Fruit fly (Drosophila melanogaster) whole organism, adult: ENCODE measurements around the gene CG5114.

Source experiments
- CG11617 ChIP-seq: fragments of 200-800 bp; sonication (Bioruptor generic); optimal IDR thresholded peaks from 2 replicates; lab custom pipeline; 2017; ENCODE audit warnings: mild to moderate bottlenecking, missing biosample characterization, missing genetic modification reagents, missing genetic modification characterization
- CG12768 ChIP-seq: fragments of 200-800 bp; sonication (Bioruptor generic); optimal IDR thresholded peaks from 2 replicates; lab custom pipeline; 2017; ENCODE audit warnings: missing biosample characterization, missing genetic modification characterization, mild to moderate bottlenecking, moderate library complexity, missing genetic modification reagents
- CG14711 ChIP-seq: fragments of 200-800 bp; sonication (Bioruptor generic); optimal IDR thresholded peaks from 2 replicates; lab custom pipeline; 2018; ENCODE audit warnings: missing biosample characterization, mild to moderate bottlenecking, missing genetic modification characterization, moderate library complexity
- CG1620 ChIP-seq: fragments of 200-800 bp; sonication (Bioruptor generic); optimal IDR thresholded peaks from 2 replicates; lab custom pipeline; 2016; ENCODE audit warnings: missing biosample characterization, missing genetic modification characterization
- CG33017 ChIP-seq: fragments of 200-800 bp; sonication (Bioruptor generic); optimal IDR thresholded peaks from 2 replicates; lab custom pipeline; 2018; ENCODE audit warnings: missing biosample characterization, mild to moderate bottlenecking, missing genetic modification characterization, moderate library complexity
- CG5204 ChIP-seq: fragments of 200-800 bp; sonication (Bioruptor generic); optimal IDR thresholded peaks from 2 replicates; lab custom pipeline; 2016; ENCODE audit warnings: missing biosample characterization, missing genetic modification characterization
- CG7045 ChIP-seq: fragments of 200-800 bp; sonication (Bioruptor generic); optimal IDR thresholded peaks from 2 replicates; lab custom pipeline; 2017; ENCODE audit warnings: missing biosample characterization, mild to moderate bottlenecking, missing genetic modification characterization
- CG7101 ChIP-seq: fragments of 200-800 bp; sonication (Bioruptor generic); optimal IDR thresholded peaks from 2 replicates; lab custom pipeline; 2018; ENCODE audit warnings: missing biosample characterization, mild to moderate bottlenecking, missing genetic modification characterization, moderate library complexity
- Clk ChIP-seq: fragments of 200-800 bp; sonication (Bioruptor generic); optimal IDR thresholded peaks from 2 replicates; lab custom pipeline; 2017; ENCODE audit warnings: missing biosample characterization, missing genetic modification characterization
- Crg-1 ChIP-seq: fragments of 200-800 bp; sonication (Bioruptor generic); optimal IDR thresholded peaks from 2 replicates; lab custom pipeline; 2016; ENCODE audit warnings: missing biosample characterization, missing genetic modification characterization
- Hr96 ChIP-seq: fragments of 200-800 bp; sonication (Bioruptor generic); optimal IDR thresholded peaks from 2 replicates; lab custom pipeline; 2016; ENCODE audit warnings: missing biosample characterization, missing genetic modification characterization
- Mnt ChIP-seq: fragments of 200-800 bp; sonication (Bioruptor generic); optimal IDR thresholded peaks from 2 replicates; lab custom pipeline; 2016; ENCODE audit warnings: missing biosample characterization, mild to moderate bottlenecking, missing genetic modification characterization
- bab1 ChIP-seq: fragments of 200-800 bp; sonication (Bioruptor generic); optimal IDR thresholded peaks from 3 replicates; lab custom pipeline; 2019; ENCODE audit warnings: missing biosample characterization, mild to moderate bottlenecking, missing genetic modification characterization, moderate library complexity
- cic ChIP-seq: fragments of 200-800 bp; sonication (Bioruptor generic); optimal IDR thresholded peaks from 2 replicates; lab custom pipeline; 2017; ENCODE audit warnings: missing biosample characterization, mild to moderate bottlenecking, missing genetic modification characterization, moderate library complexity
- cnc ChIP-seq, 2 experiments: fragments of >200 bp; optimal IDR thresholded peaks; 2 replicates each; lab custom pipeline; 2017
- kay ChIP-seq: fragments of 200-800 bp; sonication (Bioruptor generic); peaks from one replicate; lab custom pipeline; 2016; ENCODE audit warnings: missing biosample characterization, missing genetic modification characterization, borderline replicate concordance
- ovo ChIP-seq: fragments of 200-800 bp; sonication (Bioruptor generic); optimal IDR thresholded peaks from 2 replicates; lab custom pipeline; 2016; ENCODE audit warnings: missing biosample characterization, missing genetic modification characterization
- pad ChIP-seq: fragments of 200-800 bp; sonication (Bioruptor generic); optimal IDR thresholded peaks from 3 replicates; lab custom pipeline; 2017; ENCODE audit warnings: missing biosample characterization, missing genetic modification characterization, mild to moderate bottlenecking, moderate library complexity, missing genetic modification reagents
- tj ChIP-seq: fragments of 200-800 bp; sonication (Bioruptor generic); optimal IDR thresholded peaks from 3 replicates; lab custom pipeline; 2017; ENCODE audit warnings: missing biosample characterization, mild to moderate bottlenecking, missing genetic modification characterization, moderate library complexity
- toe ChIP-seq: fragments of 200-800 bp; sonication (Bioruptor generic); optimal IDR thresholded peaks from 2 replicates; lab custom pipeline; 2016; ENCODE audit warnings: missing biosample characterization, missing genetic modification characterization

The CG5114 gene

DNA sequence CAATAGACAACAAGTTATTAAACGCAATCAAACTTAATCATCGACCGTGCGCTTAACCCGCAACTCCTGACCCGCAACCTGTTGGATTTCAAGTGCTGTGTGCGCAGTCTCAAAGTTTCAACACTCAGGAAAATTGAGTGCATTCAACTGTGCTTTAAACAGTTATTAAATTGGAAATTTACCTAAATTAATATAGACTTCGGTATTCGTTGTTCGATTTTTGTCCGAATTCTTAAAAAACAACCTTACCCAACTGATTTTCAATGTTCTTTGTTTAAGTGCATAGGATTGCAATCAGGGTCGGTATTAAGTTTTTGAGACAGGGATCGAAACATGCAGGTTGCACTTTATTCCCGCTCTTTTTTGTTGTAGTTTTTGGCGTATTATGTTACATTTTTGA is 22.4 kb downstream of the CG5114 start:
- TF ChIP-seq CG7101 (tag; lab: Kevin White, UChicago) (no peak), CG14711 (tag; lab: Kevin White, UChicago) (no peak), tj (GFP tag; lab: Kevin White, UChicago) (no peak), CG12768 (GFP tag; lab: Kevin White, UChicago) (no peak), bab1 (GFP tag; lab: Kevin White, UChicago) (no peak), CG11617 (GFP tag; lab: Kevin White, UChicago) (no peak), Hr96 (no peak), toe (GFP tag; lab: Kevin White, UChicago) (no peak), cic (GFP tag; lab: Kevin White, UChicago) (no peak), Crg-1 (GFP tag; lab: Kevin White, UChicago) (no peak), CG1620 (no peak), Mnt (no peak), CG7045 (no peak)

DNA sequence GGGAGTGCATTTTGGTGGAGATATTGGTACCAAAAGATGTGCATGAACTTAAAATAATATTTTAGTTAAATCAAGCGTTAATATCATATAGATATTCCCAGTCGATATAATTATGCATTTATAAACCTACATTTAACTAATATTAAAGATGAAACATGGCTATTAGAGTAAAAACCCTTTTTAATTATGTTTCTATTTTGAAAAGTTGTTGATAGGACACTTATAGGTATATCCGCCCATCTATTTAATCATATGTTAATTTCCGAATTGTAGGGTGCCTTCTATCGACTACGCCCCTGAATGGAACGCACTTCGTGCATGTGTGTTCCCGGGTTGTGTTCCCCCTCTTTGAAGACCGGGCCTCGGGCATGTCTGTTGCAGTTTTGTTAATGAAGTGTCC is 23.1 kb downstream of the CG5114 start:
- TF ChIP-seq Hr96 (no peak), bab1 (GFP tag; lab: Kevin White, UChicago) (no peak), CG11617 (GFP tag; lab: Kevin White, UChicago) (no peak), CG14711 (tag; lab: Kevin White, UChicago) (no peak), CG5204 (GFP tag; lab: Kevin White, UChicago) (no peak), pad (GFP tag; lab: Kevin White, UChicago) (no peak), kay (GFP tag; lab: Kevin White, UChicago) (no peak), Mnt (no peak), ovo (GFP tag; lab: Kevin White, UChicago) (no peak), toe (GFP tag; lab: Kevin White, UChicago) (no peak), CG7101 (tag; lab: Kevin White, UChicago) (no peak), tj (GFP tag; lab: Kevin White, UChicago) (no peak), CG7045 (no peak), CG12768 (GFP tag; lab: Kevin White, UChicago) (no peak), cnc (optimal IDR thresholded peaks at IDR 0.05; lab: Kevin White, UChicago) (no peak)

DNA sequence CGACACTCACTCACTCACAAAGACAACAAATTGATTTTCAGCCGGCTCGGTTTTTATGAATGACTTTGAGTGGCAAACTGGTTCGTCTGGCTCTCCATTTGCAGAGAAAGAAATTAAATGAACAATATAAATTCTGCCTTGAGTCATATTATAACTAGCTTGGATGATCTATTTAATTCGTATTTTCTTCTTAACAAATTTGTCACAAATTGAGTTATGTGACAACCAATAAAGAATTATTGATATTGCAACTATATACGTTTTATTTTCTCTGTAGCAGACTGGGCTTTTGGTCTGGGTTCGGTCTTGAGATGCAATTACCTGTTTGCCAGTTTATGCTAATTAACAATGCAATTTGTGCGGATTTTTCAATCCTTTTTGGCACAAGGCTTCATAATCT is 24.2 kb downstream of the CG5114 start:
- TF ChIP-seq ovo (GFP tag; lab: Kevin White, UChicago) (no peak), Clk (no peak), CG11617 (GFP tag; lab: Kevin White, UChicago) (no peak), CG14711 (tag; lab: Kevin White, UChicago) (no peak), Crg-1 (GFP tag; lab: Kevin White, UChicago) (no peak), cnc (optimal IDR thresholded peaks at IDR 0.05; lab: Kevin White, UChicago) (no peak), pad (GFP tag; lab: Kevin White, UChicago) (no peak), CG1620 (no peak), bab1 (GFP tag; lab: Kevin White, UChicago) (no peak), CG5204 (GFP tag; lab: Kevin White, UChicago) (no peak), kay (GFP tag; lab: Kevin White, UChicago) (no peak), CG12768 (GFP tag; lab: Kevin White, UChicago) (no peak), Hr96 (no peak)

DNA sequence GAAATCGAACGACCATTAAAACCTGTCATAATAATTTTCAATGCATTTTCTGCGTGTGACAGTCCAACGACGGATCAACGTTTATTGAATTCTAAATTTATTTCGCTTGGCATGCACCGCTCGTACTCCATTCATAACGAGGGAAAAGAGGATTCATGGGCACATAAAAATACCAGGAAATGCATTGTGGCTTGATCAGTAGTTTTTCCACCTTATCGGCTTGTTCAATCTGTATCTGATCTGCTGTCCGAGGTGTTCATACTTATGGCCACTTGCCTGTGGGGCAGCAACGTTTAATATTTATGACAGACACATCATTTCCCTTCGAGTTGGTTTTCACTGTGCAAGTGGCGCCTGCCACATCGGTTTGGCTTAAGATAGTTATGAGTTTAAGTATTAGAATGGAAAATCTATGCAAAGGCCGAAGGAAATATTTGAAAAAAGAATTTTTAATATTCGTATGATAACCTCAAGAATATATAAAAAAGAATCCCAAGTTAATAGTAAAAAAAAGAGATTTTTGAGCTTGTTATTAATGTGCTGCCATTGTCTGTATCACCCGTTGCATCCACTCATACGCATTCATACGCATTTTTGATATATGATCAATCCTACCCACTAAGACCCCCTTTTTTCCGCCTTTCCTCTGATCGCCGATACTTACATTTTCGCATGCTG is 24.8 kb downstream of the CG5114 start:
- no peak for TF ChIP-seq CG11617 (GFP tag; lab: Kevin White, UChicago)
- no peak for TF ChIP-seq ovo (GFP tag; lab: Kevin White, UChicago)
- TF ChIP-seq cic (GFP tag; lab: Kevin White, UChicago), result no peak
- TF ChIP-seq Crg-1 (GFP tag; lab: Kevin White, UChicago), result no peak
- TF ChIP-seq tj (GFP tag; lab: Kevin White, UChicago), result no peak
- no peak for TF ChIP-seq CG14711 (tag; lab: Kevin White, UChicago)
- no peak for TF ChIP-seq CG7101 (tag; lab: Kevin White, UChicago)
- no peak for TF ChIP-seq toe (GFP tag; lab: Kevin White, UChicago)
- no peak for TF ChIP-seq CG5204 (GFP tag; lab: Kevin White, UChicago)
- no peak for TF ChIP-seq cnc (optimal IDR thresholded peaks at IDR 0.05; lab: Kevin White, UChicago)
- no peak for TF ChIP-seq CG1620
- no peak for TF ChIP-seq pad (GFP tag; lab: Kevin White, UChicago)
- no peak for TF ChIP-seq CG7045

DNA sequence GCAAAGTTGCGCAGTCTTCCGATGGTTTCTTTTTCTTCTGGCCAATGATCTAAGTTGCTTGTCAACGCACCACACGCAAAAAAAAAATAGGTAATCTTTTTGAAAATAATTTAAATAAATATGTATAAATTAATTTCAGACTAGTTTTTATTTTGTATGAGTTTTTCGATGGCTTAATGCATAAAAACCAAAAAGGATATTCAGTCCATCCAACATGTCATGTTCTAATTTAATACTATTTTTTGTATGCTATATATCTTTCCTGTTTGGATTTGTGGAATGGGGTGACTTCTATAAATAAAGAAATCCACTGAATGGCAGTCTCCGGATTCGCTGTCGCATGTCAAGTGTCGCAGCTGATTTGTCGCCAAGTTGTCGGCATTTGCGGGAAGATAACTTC is 27.0 kb downstream of the CG5114 start:
- no peak for TF ChIP-seq bab1 (GFP tag; lab: Kevin White, UChicago)
- no peak for TF ChIP-seq kay (GFP tag; lab: Kevin White, UChicago)
- TF ChIP-seq CG11617 (GFP tag; lab: Kevin White, UChicago), result no peak
- no peak for TF ChIP-seq CG7101 (tag; lab: Kevin White, UChicago)
- TF ChIP-seq CG14711 (tag; lab: Kevin White, UChicago), result no peak
- no peak for TF ChIP-seq tj (GFP tag; lab: Kevin White, UChicago)
- no peak for TF ChIP-seq pad (GFP tag; lab: Kevin White, UChicago)
- TF ChIP-seq CG1620, result no peak
- no peak for TF ChIP-seq Clk
- no peak for TF ChIP-seq Mnt
- no peak for TF ChIP-seq Crg-1 (GFP tag; lab: Kevin White, UChicago)
- no peak for TF ChIP-seq CG33017 (tag; lab: Kevin White, UChicago)
- no peak for TF ChIP-seq toe (GFP tag; lab: Kevin White, UChicago)
- no peak for TF ChIP-seq cic (GFP tag; lab: Kevin White, UChicago)

DNA sequence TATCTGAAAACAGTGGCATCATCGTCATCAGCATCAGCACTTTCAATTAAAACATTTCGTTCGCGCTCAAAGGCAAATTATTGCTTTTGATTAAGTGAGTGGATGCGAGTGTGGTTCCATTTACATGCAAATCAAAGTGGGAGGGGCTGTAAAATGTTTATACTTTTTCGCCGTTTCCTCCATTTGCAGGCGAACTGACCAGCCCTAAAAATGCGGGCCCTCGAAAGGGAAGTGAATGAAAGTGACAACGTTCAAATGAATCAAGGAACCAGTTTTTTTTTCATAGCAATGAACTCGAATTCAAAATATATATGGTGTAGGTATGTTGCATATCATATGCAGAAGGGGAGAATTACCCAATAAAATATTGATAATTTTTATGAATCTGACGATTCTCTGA is 28.0 kb downstream of the CG5114 start:
- TF ChIP-seq CG33017 (tag; lab: Kevin White, UChicago), result no peak
- TF ChIP-seq CG7101 (tag; lab: Kevin White, UChicago), result no peak
- TF ChIP-seq ovo (GFP tag; lab: Kevin White, UChicago), result no peak
- TF ChIP-seq CG12768 (GFP tag; lab: Kevin White, UChicago), result no peak
- no peak for TF ChIP-seq CG11617 (GFP tag; lab: Kevin White, UChicago)
- no peak for TF ChIP-seq CG7045
- no peak for TF ChIP-seq kay (GFP tag; lab: Kevin White, UChicago)
- TF ChIP-seq CG14711 (tag; lab: Kevin White, UChicago), result no peak
- no peak for TF ChIP-seq CG1620
- TF ChIP-seq Crg-1 (GFP tag; lab: Kevin White, UChicago), result no peak
- no peak for TF ChIP-seq cnc (optimal IDR thresholded peaks at IDR 0.05; lab: Kevin White, UChicago)
- TF ChIP-seq toe (GFP tag; lab: Kevin White, UChicago), result no peak
- TF ChIP-seq pad (GFP tag; lab: Kevin White, UChicago), result no peak
- no peak for TF ChIP-seq Hr96
- TF ChIP-seq CG5204 (GFP tag; lab: Kevin White, UChicago), result no peak
- no peak for TF ChIP-seq cic (GFP tag; lab: Kevin White, UChicago)
- no peak for TF ChIP-seq Clk
- TF ChIP-seq tj (GFP tag; lab: Kevin White, UChicago), result no peak
- no peak for TF ChIP-seq Mnt
